Fruit fly (Drosophila melanogaster) whole organism: ENCODE data around the gene Zip99C.

ENCODE experiments used
- CG8478 ChIP-seq: fragments of >200 bp; optimal IDR thresholded peaks from 2 replicates; lab custom pipeline; 2018; ENCODE audit warnings: inconsistent platforms
- Dll ChIP-seq: fragments of >200 bp; optimal IDR thresholded peaks from 2 replicates; lab custom pipeline; 2017
- pan ChIP-seq: fragments of >200 bp; optimal IDR thresholded peaks from 2 replicates; lab custom pipeline; 2017
- psq ChIP-seq: fragments of >200 bp; optimal IDR thresholded peaks from 2 replicates; lab custom pipeline; 2017
- usp ChIP-seq: fragments of >200 bp; optimal IDR thresholded peaks from 2 replicates; lab custom pipeline; 2017; ENCODE audit warnings: missing biosample characterization, missing genetic modification characterization, mixed read lengths

DNA sequence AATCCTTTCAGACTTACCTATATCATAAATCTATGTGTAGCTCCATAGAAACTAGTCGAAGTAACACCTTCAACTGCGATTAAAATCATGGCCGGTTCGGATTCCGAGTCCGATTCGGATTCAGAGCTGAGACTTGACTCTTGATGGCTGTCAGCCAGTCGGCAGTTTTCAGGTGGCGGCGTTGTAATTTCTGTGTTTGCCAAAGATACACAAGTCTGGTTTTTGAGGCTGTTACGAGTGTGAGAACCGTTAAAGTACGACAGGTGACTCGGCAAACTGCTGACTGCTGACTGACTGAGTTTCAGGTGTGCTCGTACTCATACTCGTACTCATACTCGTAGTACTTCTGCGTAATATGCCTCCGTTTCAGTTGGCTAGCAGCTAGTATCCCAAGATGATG lies 22.5 kb upstream of the Zip99C start:
- TF ChIP-seq psq (lab: Kevin White, UChicago) (no peak), Dll (lab: Kevin White, UChicago) (no peak), CG8478 (lab: Kevin White, UChicago) (no peak), usp (GFP tag; lab: Kevin White, UChicago) (no peak), pan (lab: Kevin White, UChicago) (no peak)
